Fruit fly (Drosophila melanogaster) whole organism, wandering third instar larva: ENCODE measurements around the gene CG14219.

Source experiments
- Dfd ChIP-seq: fragments of >200 bp; optimal IDR thresholded peaks from 2 replicates; lab custom pipeline; 2017; ENCODE audit warnings: missing biosample characterization, missing genetic modification characterization
- Hr78 ChIP-seq: fragments of >200 bp; optimal IDR thresholded peaks from 2 replicates; lab custom pipeline; 2017; ENCODE audit warnings: missing biosample characterization, missing genetic modification characterization
- Jra ChIP-seq: sonication (Bioruptor generic); optimal IDR thresholded peaks from 2 replicates; lab custom pipeline; 2016; ENCODE audit warnings: missing biosample characterization, missing genetic modification characterization
- OdsH ChIP-seq: fragments of 200-800 bp; sonication (Bioruptor generic); optimal IDR thresholded peaks from 2 replicates; lab custom pipeline; 2016; ENCODE audit warnings: missing biosample characterization, mild to moderate bottlenecking, missing genetic modification characterization
- dmrt93B ChIP-seq: fragments of 200-800 bp; sonication (Bioruptor generic); optimal IDR thresholded peaks from 2 replicates; lab custom pipeline; 2018; ENCODE audit warnings: missing biosample characterization, mild to moderate bottlenecking, missing genetic modification characterization
- dsf ChIP-seq: sonication (Bioruptor generic); optimal IDR thresholded peaks from 2 replicates; lab custom pipeline; 2016; ENCODE audit warnings: missing biosample characterization, missing genetic modification characterization, borderline replicate concordance
- foxo ChIP-seq, 2 experiments: fragments of 200-800 bp; sonication (Bioruptor generic); optimal IDR thresholded peaks; 2 replicates in 1 of 2; 3 replicates in 1 of 2; lab custom pipeline; 2016 to 2017; ENCODE audit warnings: missing biosample characterization in 2 of 2, missing genetic modification characterization in 2 of 2
- jim ChIP-seq: fragments of 175-275, 200-325 bp; sonication (Bioruptor generic); optimal IDR thresholded peaks from 2 replicates; lab custom pipeline; 2016; ENCODE audit warnings: missing biosample characterization, mild to moderate bottlenecking, missing genetic modification characterization
- pan ChIP-seq: fragments of >200 bp; optimal IDR thresholded peaks from 2 replicates; lab custom pipeline; 2017
- sage ChIP-seq: fragments of 200-800 bp; sonication (Bioruptor generic); optimal IDR thresholded peaks from 2 replicates; lab custom pipeline; 2016; ENCODE audit warnings: missing biosample characterization, mild to moderate bottlenecking, missing genetic modification characterization
- tai ChIP-seq: sonication (Bioruptor generic); optimal IDR thresholded peaks from 2 replicates; lab custom pipeline; 2016; ENCODE audit warnings: missing biosample characterization, missing genetic modification characterization

- no peak for TF ChIP-seq Jra (GFP tag; lab: Kevin White, UChicago)
- TF ChIP-seq foxo (GFP tag; optimal IDR thresholded peaks at IDR 0.05; lab: Kevin White, UChicago), result peak in 1 of 2 experiments; percentile 21
- no peak for TF ChIP-seq sage (GFP tag; lab: Kevin White, UChicago)
- no peak for TF ChIP-seq tai (GFP tag; lab: Kevin White, UChicago)
- TF ChIP-seq pan (lab: Kevin White, UChicago), result no peak
- no peak for TF ChIP-seq jim (GFP tag; lab: Kevin White, UChicago)
- TF ChIP-seq Hr78 (GFP tag; lab: Kevin White, UChicago), result no peak
- TF ChIP-seq dmrt93B (GFP tag; lab: Kevin White, UChicago), result no peak
- TF ChIP-seq dsf, result no peak
- no peak for TF ChIP-seq Dfd (GFP tag; lab: Kevin White, UChicago)
- TF ChIP-seq OdsH (GFP tag; lab: Kevin White, UChicago), result no peak
These were observed 47.0 kb upstream of the CG14219 start for dm6 chrX:19637002-19637420.
